Fruit fly (Drosophila melanogaster) whole organism, embryonic: Measurements from ENCODE around the gene HDAC1.

Source experiments
- Awh ChIP-seq: fragments of 200-800 bp; sonication (Bioruptor generic); IDR thresholded peaks from 2 replicates; pipeline ENCODE4, ENCODE4 v1.3.6; 2022; ENCODE audit warnings: missing biosample characterization, missing genetic modification characterization
- C15 ChIP-seq: fragments of 200-800 bp; sonication (Bioruptor generic); IDR thresholded peaks from 3 replicates; pipeline ENCODE4 v1.3.6; 2022; ENCODE audit warnings: missing biosample characterization, missing genetic modification characterization
- CG10209 ChIP-seq: fragments of 200-800 bp; sonication (Bioruptor generic); optimal IDR thresholded peaks from 3 replicates; lab custom pipeline; 2017; ENCODE audit warnings: missing biosample characterization, mild to moderate bottlenecking, missing genetic modification characterization, missing genetic modification reagents
- CG11560 ChIP-seq: fragments of 200-800 bp; sonication (Bioruptor generic); IDR thresholded peaks from 3 replicates; pipeline ENCODE4 v1.3.6; 2022; ENCODE audit warnings: missing biosample characterization, missing genetic modification characterization
- CG1233 ChIP-seq: fragments of 200-800 bp; sonication (Bioruptor generic); optimal IDR thresholded peaks from 4 replicates; lab custom pipeline; 2018; ENCODE audit warnings: missing biosample characterization, mild to moderate bottlenecking, missing genetic modification characterization
- CG12769 ChIP-seq: fragments of 200-800 bp; sonication (Bioruptor generic); optimal IDR thresholded peaks from 2 replicates; lab custom pipeline; 2019; ENCODE audit warnings: missing biosample characterization, mild to moderate bottlenecking, missing genetic modification characterization, moderate library complexity
- CG13296 ChIP-seq: fragments of 200-800 bp; sonication (Bioruptor generic); optimal IDR thresholded peaks from 3 replicates; lab custom pipeline; 2018; ENCODE audit warnings: missing biosample characterization, mild to moderate bottlenecking, missing genetic modification characterization
- CG16863 ChIP-seq: fragments of 200-800 bp; sonication (Bioruptor generic); optimal IDR thresholded peaks from 3 replicates; lab custom pipeline; 2016; ENCODE audit warnings: missing biosample characterization, missing genetic modification characterization
- CG17385 ChIP-seq: fragments of 200-800 bp; sonication (Bioruptor generic); optimal IDR thresholded peaks from 3 replicates; lab custom pipeline; 2018; ENCODE audit warnings: missing biosample characterization, mild to moderate bottlenecking, missing genetic modification characterization
- CG2116 ChIP-seq: fragments of 200-800 bp; sonication (Bioruptor generic); optimal IDR thresholded peaks from 3 replicates; lab custom pipeline; 2018; ENCODE audit warnings: missing biosample characterization, mild to moderate bottlenecking, missing genetic modification characterization
- CG31441 ChIP-seq: fragments of 200-800 bp; sonication (Bioruptor generic); IDR thresholded peaks from 2 replicates; pipeline ENCODE4 v1.3.6; 2022; ENCODE audit warnings: missing biosample characterization, missing genetic modification characterization
- CG34422 ChIP-seq: fragments of 200-800 bp; sonication (Bioruptor generic); IDR thresholded peaks from 3 replicates; pipeline ENCODE4 v1.3.6; 2022; ENCODE audit warnings: missing biosample characterization, missing genetic modification characterization
- CG3838 ChIP-seq: fragments of 200-800 bp; sonication (Bioruptor generic); optimal IDR thresholded peaks from 3 replicates; lab custom pipeline; 2016; ENCODE audit warnings: missing biosample characterization, missing genetic modification characterization
- CG5180 ChIP-seq: fragments of 200-800 bp; sonication (Bioruptor generic); optimal IDR thresholded peaks from 3 replicates; lab custom pipeline; 2017; ENCODE audit warnings: missing biosample characterization, missing genetic modification characterization, mild to moderate bottlenecking, moderate library complexity, missing genetic modification reagents
- CG6175 ChIP-seq: fragments of 200-800 bp; sonication (Bioruptor generic); IDR thresholded peaks from 3 replicates; pipeline ENCODE4 v1.3.6; 2022; ENCODE audit warnings: missing biosample characterization, missing genetic modification characterization
- CG8290 ChIP-seq, 3 experiments: fragments of 200-800 bp; sonication (Bioruptor generic); optimal IDR thresholded peaks; 2 replicates each; lab custom pipeline; 2016 to 2019; ENCODE audit warnings: missing biosample characterization in 3 of 3, missing genetic modification characterization in 3 of 3, mild to moderate bottlenecking in 2 of 3, moderate library complexity in 1 of 3
- CG9817 ChIP-seq: fragments of 200-800 bp; sonication (Bioruptor generic); optimal IDR thresholded peaks from 2 replicates; lab custom pipeline; 2018; ENCODE audit warnings: missing biosample characterization, mild to moderate bottlenecking, missing genetic modification characterization, moderate library complexity
- CHES-1-like ChIP-seq: fragments of 200-800 bp; sonication (Bioruptor generic); optimal IDR thresholded peaks from 2 replicates; lab custom pipeline; 2016; ENCODE audit warnings: missing biosample characterization, missing genetic modification characterization
- Dip2 ChIP-seq: fragments of 200-800 bp; sonication (Bioruptor generic); IDR thresholded peaks from 2 replicates; pipeline ENCODE4 v1.3.6; 2022; ENCODE audit warnings: missing biosample characterization, missing genetic modification characterization
- Dll ChIP-seq: fragments of 200-800 bp; sonication (Bioruptor generic); IDR thresholded peaks from 4 replicates; pipeline ENCODE4 v1.3.6; 2022; ENCODE audit warnings: missing biosample characterization, missing genetic modification characterization; ENCODE audit not compliant: partially characterized antibody
- Dref ChIP-seq: fragments of 200-800 bp; sonication (Bioruptor generic); IDR thresholded peaks from 2 replicates; pipeline ENCODE4 v1.3.6; 2022; ENCODE audit warnings: missing biosample characterization, missing genetic modification characterization
- E2f2 ChIP-seq: fragments of 200-800 bp; sonication (Bioruptor generic); IDR thresholded peaks from 2 replicates; pipeline ENCODE4 v1.3.6; 2022; ENCODE audit warnings: missing biosample characterization, missing genetic modification characterization
- HHEX ChIP-seq: fragments of 200-800 bp; sonication (Bioruptor generic); optimal IDR thresholded peaks from 3 replicates; lab custom pipeline; 2017; ENCODE audit warnings: missing biosample characterization, mild to moderate bottlenecking, missing genetic modification characterization, missing genetic modification reagents
- HLH54F ChIP-seq: fragments of 200-800 bp; sonication (Bioruptor generic); optimal IDR thresholded peaks from 3 replicates; lab custom pipeline; 2016; ENCODE audit warnings: missing biosample characterization, missing genetic modification characterization
- MBD-R2 ChIP-seq: fragments of 200-800 bp; sonication (Bioruptor generic); IDR thresholded peaks from 2 replicates; pipeline ENCODE4 v1.3.6; 2022; ENCODE audit warnings: missing biosample characterization, missing genetic modification characterization
- MESR4 ChIP-seq: fragments of 200-800 bp; sonication (Bioruptor generic); optimal IDR thresholded peaks from 2 replicates; lab custom pipeline; 2018; ENCODE audit warnings: missing biosample characterization, mild to moderate bottlenecking, missing genetic modification characterization, moderate library complexity
- Myb ChIP-seq: fragments of 200-800 bp; sonication (Bioruptor generic); optimal IDR thresholded peaks from 2 replicates; lab custom pipeline; 2016; ENCODE audit warnings: missing biosample characterization, missing genetic modification characterization
- Opbp ChIP-seq: fragments of 200-800 bp; sonication (Bioruptor generic); IDR thresholded peaks from 3 replicates; pipeline ENCODE4 v1.3.6; 2022; ENCODE audit warnings: missing biosample characterization, missing genetic modification characterization; ENCODE audit not compliant: partially characterized antibody
- Ptx1 ChIP-seq: fragments of 200-800 bp; sonication (Bioruptor generic); IDR thresholded peaks from 2 replicates; pipeline ENCODE4 v1.3.6; 2022; ENCODE audit warnings: missing biosample characterization, missing genetic modification characterization
- Sin3A ChIP-seq: fragments of >200 bp; optimal IDR thresholded peaks from 2 replicates; lab custom pipeline; 2018
- ab ChIP-seq: fragments of 200-800 bp; sonication (Bioruptor generic); optimal IDR thresholded peaks from 2 replicates; lab custom pipeline; 2016; ENCODE audit warnings: missing biosample characterization, missing genetic modification characterization
- ase ChIP-seq: fragments of 200-800 bp; sonication (Bioruptor generic); IDR thresholded peaks from 3 replicates; pipeline ENCODE4 v1.3.6; 2022; ENCODE audit warnings: missing biosample characterization, missing genetic modification characterization
- chinmo ChIP-seq: fragments of 200-800 bp; sonication (Bioruptor generic); IDR thresholded peaks from 4 replicates; pipeline ENCODE4 v1.3.6; 2022; ENCODE audit warnings: missing biosample characterization, missing genetic modification characterization; ENCODE audit not compliant: partially characterized antibody
- corto ChIP-seq: fragments of 200-800 bp; sonication (Bioruptor generic); optimal IDR thresholded peaks from 2 replicates; lab custom pipeline; 2016; ENCODE audit warnings: missing biosample characterization, mild to moderate bottlenecking, missing genetic modification characterization, moderate library complexity
- croc ChIP-seq: fragments of 200-800 bp; sonication (Bioruptor generic); conservative IDR thresholded peaks from 3 replicates; pipeline ENCODE4 v1.3.6; 2022; ENCODE audit warnings: missing biosample characterization, missing genetic modification characterization
- exex ChIP-seq: fragments of 200-800 bp; sonication (Bioruptor generic); optimal IDR thresholded peaks from 4 replicates; lab custom pipeline; 2018; ENCODE audit warnings: missing biosample characterization, mild to moderate bottlenecking, missing genetic modification characterization, moderate library complexity
- fd102C ChIP-seq: fragments of 200-800 bp; sonication (Bioruptor generic); optimal IDR thresholded peaks from 2 replicates; lab custom pipeline; 2018; ENCODE audit warnings: missing biosample characterization, mild to moderate bottlenecking, missing genetic modification characterization, moderate library complexity
- fd3F ChIP-seq: fragments of 200-800 bp; sonication (Bioruptor generic); optimal IDR thresholded peaks from 2 replicates; lab custom pipeline; 2018; ENCODE audit warnings: missing biosample characterization, mild to moderate bottlenecking, missing genetic modification characterization, moderate library complexity
- ftz-f1 ChIP-seq: fragments of 200-800 bp; sonication (Bioruptor generic); optimal IDR thresholded peaks from 2 replicates; lab custom pipeline; 2016; ENCODE audit warnings: missing biosample characterization, missing genetic modification characterization
- hb ChIP-seq: fragments of 200-800 bp; sonication (Bioruptor generic); IDR thresholded peaks from 3 replicates; pipeline ENCODE4 v1.3.6; 2022; ENCODE audit warnings: missing biosample characterization, missing genetic modification characterization; ENCODE audit not compliant: partially characterized antibody
- klu ChIP-seq: fragments of 200-800 bp; sonication (Bioruptor generic); IDR thresholded peaks from 2 replicates; pipeline ENCODE4 v1.3.6; 2022; ENCODE audit warnings: missing biosample characterization, missing genetic modification characterization
- kni ChIP-seq: fragments of 200-800 bp; sonication (Bioruptor generic); optimal IDR thresholded peaks from 3 replicates; lab custom pipeline; 2017; ENCODE audit warnings: mild to moderate bottlenecking, missing biosample characterization, missing genetic modification reagents, missing genetic modification characterization
- lov ChIP-seq, 2 experiments: fragments of 200-800 bp in 1 of 2; fragments of >200 bp in 1 of 2; sonication (Bioruptor generic) in 1 of 2; IDR thresholded peaks in 1 of 2; optimal IDR thresholded peaks in 1 of 2; 2 replicates in 1 of 2; 3 replicates in 1 of 2; pipeline versions ENCODE4 v1.3.6 to Lab custom; 2017 to 2022; ENCODE audit warnings: missing biosample characterization in 1 of 2, missing genetic modification characterization in 1 of 2
- run ChIP-seq: fragments of 200-800 bp; sonication (Bioruptor generic); optimal IDR thresholded peaks from 3 replicates; lab custom pipeline; 2018; ENCODE audit warnings: missing biosample characterization, mild to moderate bottlenecking, missing genetic modification characterization
- sd ChIP-seq: fragments of 200-800 bp; sonication (Bioruptor generic); optimal IDR thresholded peaks from 3 replicates; lab custom pipeline; 2018; ENCODE audit warnings: missing biosample characterization, mild to moderate bottlenecking, missing genetic modification characterization, moderate library complexity
- sens-2 ChIP-seq: fragments of 200-800 bp; sonication (Bioruptor generic); IDR thresholded peaks from 2 replicates; pipeline ENCODE4 v1.3.6; 2022; ENCODE audit warnings: missing biosample characterization, missing genetic modification characterization
- sisA ChIP-seq: fragments of 200-800 bp; sonication (Bioruptor generic); IDR thresholded peaks from 2 replicates; pipeline ENCODE4 v1.3.6; 2022; ENCODE audit warnings: missing biosample characterization, missing genetic modification characterization
- tio ChIP-seq: fragments of 200-800 bp; sonication (Bioruptor generic); optimal IDR thresholded peaks from 2 replicates; lab custom pipeline; 2017; ENCODE audit warnings: missing biosample characterization, missing genetic modification characterization, inconsistent platforms
- tna ChIP-seq: fragments of 200-800 bp; sonication (Bioruptor generic); IDR thresholded peaks from 2 replicates; pipeline ENCODE4 v1.3.6; 2022; ENCODE audit warnings: missing biosample characterization, missing genetic modification characterization; ENCODE audit not compliant: partially characterized antibody
- yki ChIP-seq: fragments of >200 bp; optimal IDR thresholded peaks from 3 replicates; lab custom pipeline; 2018

The HDAC1 gene

dm6 chr3L:4627012-4627411, 478 bp downstream of the HDAC1 start (continued):
- 0 out of 4 replicates have a peak, but pooled peaks have one; percentile 65 for TF ChIP-seq chinmo (GFP tag; lab: Robert Waterston, UW)
- no peak for TF ChIP-seq HHEX (GFP tag; lab: Kevin White, UChicago)
- no peak for TF ChIP-seq exex (tag; lab: Kevin White, UChicago)
- peak; percentile 61 for TF ChIP-seq CG5180 (GFP tag; lab: Kevin White, UChicago)
- TF ChIP-seq CG6175, result 0 out of 3 replicates have a peak, but pooled peaks have one; percentile 27
- no peak for TF ChIP-seq hb (GFP tag; lab: Robert Waterston, UW)
- TF ChIP-seq Awh (GFP tag; lab: Robert Waterston, UW), result no peak
- TF ChIP-seq CG9817, result no peak
- no peak for TF ChIP-seq fd3F (GFP tag; lab: Kevin White, UChicago)
- TF ChIP-seq Sin3A, result peak; percentile 29
- no peak for TF ChIP-seq yki (lab: Kevin White, UChicago)
- no peak for TF ChIP-seq HLH54F (GFP tag; lab: Kevin White, UChicago)
- TF ChIP-seq C15 (GFP tag; lab: Robert Waterston, UW), result no peak
- TF ChIP-seq CG13296 (GFP tag; lab: Kevin White, UChicago), result no peak
- TF ChIP-seq CG8290 (GFP tag; optimal IDR thresholded peaks at IDR 0.05; lab: Kevin White, UChicago), result no peak
- TF ChIP-seq CG8290 (tag; optimal IDR thresholded peaks at IDR 0.05; lab: Kevin White, UChicago), result no peak
- no peak for TF ChIP-seq sens-2
- no peak for TF ChIP-seq CG3838 (GFP tag; lab: Kevin White, UChicago)
- no peak for TF ChIP-seq corto
- TF ChIP-seq Opbp (GFP tag; lab: Robert Waterston, UW), result 0 out of 3 replicates have a peak, but pooled peaks have one; percentile 7
- no peak for TF ChIP-seq CG31441 (GFP tag; lab: Robert Waterston, UW)
- TF ChIP-seq tio, result no peak
- TF ChIP-seq ab (GFP tag; lab: Kevin White, UChicago), result no peak
- no peak for TF ChIP-seq Dref (GFP tag; lab: Robert Waterston, UW)
- no peak for TF ChIP-seq ftz-f1 (GFP tag; lab: Kevin White, UChicago)
- TF ChIP-seq ase (GFP tag; lab: Robert Waterston, UW), result no peak
- TF ChIP-seq Dip2 (GFP tag; lab: Robert Waterston, UW), result no peak
- peak; percentile 3 for TF ChIP-seq kni
- TF ChIP-seq run (tag; lab: Kevin White, UChicago), result no peak
- TF ChIP-seq tna (GFP tag; lab: Robert Waterston, UW), result 0 out of 2 replicates have a peak, but pooled peaks have one; percentile 14
- TF ChIP-seq CG1233 (GFP tag; lab: Kevin White, UChicago), result no peak
- no peak for TF ChIP-seq lov (optimal IDR thresholded peaks at IDR 0.05; lab: Kevin White, UChicago)
- TF ChIP-seq lov (GFP tag; IDR thresholded peaks at IDR 0.05; lab: Robert Waterston, UW), result no peak
- no peak for TF ChIP-seq sd (tag; lab: Kevin White, UChicago)
- no peak for TF ChIP-seq Myb
- TF ChIP-seq croc (GFP tag; lab: Robert Waterston, UW), result no peak
- peak; percentile 86 for TF ChIP-seq CG34422
- TF ChIP-seq klu (GFP tag; lab: Robert Waterston, UW), result no peak
- TF ChIP-seq CG17385 (GFP tag; lab: Kevin White, UChicago), result peak; percentile 91
- TF ChIP-seq CG12769 (tag; lab: Kevin White, UChicago), result peak; percentile 28
- TF ChIP-seq MESR4 (GFP tag; lab: Kevin White, UChicago), result peak; percentile 41
- no peak for TF ChIP-seq CG10209 (GFP tag; lab: Kevin White, UChicago)
- peak; percentile 27 for TF ChIP-seq CHES-1-like (GFP tag; lab: Kevin White, UChicago)
- no peak for TF ChIP-seq sisA (GFP tag; lab: Robert Waterston, UW)
- TF ChIP-seq MBD-R2, result no peak; the same call in 1 of the 2 replicates
- no peak for TF ChIP-seq Ptx1 (GFP tag; lab: Robert Waterston, UW)
- TF ChIP-seq fd102C (GFP tag; lab: Kevin White, UChicago), result no peak
- TF ChIP-seq CG16863 (GFP tag; lab: Kevin White, UChicago), result no peak
- no peak for TF ChIP-seq Dll (GFP tag; lab: Robert Waterston, UW)
- no peak for TF ChIP-seq CG2116 (GFP tag; lab: Kevin White, UChicago)
- no peak for TF ChIP-seq CG11560
- 0 out of 2 replicates have a peak, but pooled peaks have one; percentile 19 for TF ChIP-seq E2f2 (GFP tag; lab: Robert Waterston, UW)
